Fruit fly (Drosophila melanogaster): Measurements from ENCODE around the gene PolI.

PolI gene

DNA sequence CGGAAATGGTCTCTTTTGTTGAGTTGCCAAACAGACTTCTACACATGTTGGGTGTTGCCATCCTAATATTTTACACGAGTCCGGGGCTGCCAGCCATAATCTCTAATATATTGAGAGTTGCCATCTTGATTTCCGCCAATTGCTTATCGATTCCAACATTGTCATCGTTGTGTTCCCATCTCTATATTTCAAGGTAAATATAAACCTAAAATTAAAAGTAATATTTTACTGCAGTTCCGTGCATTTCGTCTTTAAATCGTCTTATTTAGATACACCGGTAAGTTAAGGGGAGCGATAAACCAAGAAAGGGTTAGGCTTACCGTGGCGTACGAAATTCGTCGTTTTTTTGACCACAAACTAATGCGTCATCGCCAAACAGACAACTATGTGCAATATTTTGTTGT, at the start of gene PolI (continued):
- TF ChIP-seq Spps (tag; optimal IDR thresholded peaks at IDR 0.05) (no peak), MESR4 (GFP tag; optimal IDR thresholded peaks at IDR 0.05) (peak; percentile 88), Hr51 (GFP tag; optimal IDR thresholded peaks at IDR 0.05) (peak in 1 of 2 experiments; percentile 10), pros (GFP tag; optimal IDR thresholded peaks at IDR 0.05) (no peak), Aef1 (GFP tag; IDR thresholded peaks at IDR 0.05) (no peak), tgo (GFP tag; IDR thresholded peaks at IDR 0.05) (no peak), Dll (GFP tag; IDR thresholded peaks at IDR 0.05; ENCODE audit: partially characterized antibody) (peak; percentile 58; the same call in 2 of the 4 replicates), gfzf (GFP tag; optimal IDR thresholded peaks at IDR 0.05) (peak; percentile 29), CG12104 (GFP tag; optimal IDR thresholded peaks at IDR 0.05) (no peak), ac (GFP tag; optimal IDR thresholded peaks at IDR 0.05) (no peak), kah (GFP tag; optimal IDR thresholded peaks at IDR 0.05) (no peak), Taf1 (GFP tag; IDR thresholded peaks at IDR 0.05) (no peak), da (GFP tag; optimal IDR thresholded peaks at IDR 0.05) (no peak), CG10267 (tag; optimal IDR thresholded peaks at IDR 0.05) (peak; percentile 65), zen2 (GFP tag; IDR thresholded peaks at IDR 0.05; ENCODE audit: partially characterized antibody) (no peak), Poxn (GFP tag; IDR thresholded peaks at IDR 0.05) (no peak), Neu2 (GFP tag; optimal IDR thresholded peaks at IDR 0.05; ENCODE audit: borderline replicate concordance) (no peak), CG15696 (tag; optimal IDR thresholded peaks at IDR 0.05) (peak; percentile 35), z (GFP tag; IDR thresholded peaks at IDR 0.05) (no peak), CG12942 (GFP tag; optimal IDR thresholded peaks at IDR 0.05) (no peak), B-H1 (GFP tag; IDR thresholded peaks at IDR 0.05) (no peak), lab (GFP tag; optimal IDR thresholded peaks at IDR 0.05) (no peak), CG2120 (GFP tag; optimal IDR thresholded peaks at IDR 0.05) (peak; percentile 58), CoRest (tag; optimal IDR thresholded peaks at IDR 0.05) (peak; percentile 41), chinmo (GFP tag; IDR thresholded peaks at IDR 0.05; ENCODE audit: partially characterized antibody) (0 out of 4 replicates have a peak, but pooled peaks have one; percentile 57), ssp (GFP tag; IDR thresholded peaks at IDR 0.05) (no peak), CG6854 (GFP tag; optimal IDR thresholded peaks at IDR 0.05) (no peak), nom (GFP tag; optimal IDR thresholded peaks at IDR 0.05) (no peak), maf-S (GFP tag; optimal IDR thresholded peaks at IDR 0.05) (peak; percentile 36), amos (GFP tag; IDR thresholded peaks at IDR 0.05; ENCODE audit: partially characterized antibody) (peak; percentile 53; the same call in 1 of the 2 replicates), org-1 (GFP tag; optimal IDR thresholded peaks at IDR 0.05) (no peak), Optix (GFP tag; IDR thresholded peaks at IDR 0.05) (no peak), CG30431 (GFP tag; optimal IDR thresholded peaks at IDR 0.05) (no peak), Vsx1 (GFP tag; optimal IDR thresholded peaks at IDR 0.05) (no peak), toy (GFP tag; IDR thresholded peaks at IDR 0.05) (no peak), CG9215 (GFP tag; IDR thresholded peaks at IDR 0.05) (no peak), nerfin-2 (GFP tag; IDR thresholded peaks at IDR 0.05; ENCODE audit: partially characterized antibody) (no peak), Awh (GFP tag; IDR thresholded peaks at IDR 0.05) (no peak), Ptx1 (GFP tag; IDR thresholded peaks at IDR 0.05) (no peak), H2.0 (GFP tag; IDR thresholded peaks at IDR 0.05) (no peak), Bgb (GFP tag; IDR thresholded peaks at IDR 0.05; ENCODE audit: partially characterized antibody) (peak; percentile 54; the same call in 1 of the 2 replicates), CG15479 (GFP tag; optimal IDR thresholded peaks at IDR 0.05) (peak; percentile 37), Nf-YC (tag; optimal IDR thresholded peaks at IDR 0.05) (peak; percentile 37), pita (GFP tag; optimal IDR thresholded peaks at IDR 0.05) (peak; percentile 46), Drgx (GFP tag; IDR thresholded peaks at IDR 0.05) (no peak), CG12071 (GFP tag; optimal IDR thresholded peaks at IDR 0.05) (no peak), E2f2 (GFP tag; IDR thresholded peaks at IDR 0.05) (peak; percentile 61), bbx (GFP tag; IDR thresholded peaks at IDR 0.05; ENCODE audit: partially characterized antibody) (peak; percentile 52), lov (optimal IDR thresholded peaks at IDR 0.05) (no peak), lov (GFP tag; IDR thresholded peaks at IDR 0.05) (no peak), CG14667 (GFP tag; IDR thresholded peaks at IDR 0.05) (no peak)
